Fruit fly (Drosophila melanogaster): ENCODE measurements around the gene CG31606.

DNA sequence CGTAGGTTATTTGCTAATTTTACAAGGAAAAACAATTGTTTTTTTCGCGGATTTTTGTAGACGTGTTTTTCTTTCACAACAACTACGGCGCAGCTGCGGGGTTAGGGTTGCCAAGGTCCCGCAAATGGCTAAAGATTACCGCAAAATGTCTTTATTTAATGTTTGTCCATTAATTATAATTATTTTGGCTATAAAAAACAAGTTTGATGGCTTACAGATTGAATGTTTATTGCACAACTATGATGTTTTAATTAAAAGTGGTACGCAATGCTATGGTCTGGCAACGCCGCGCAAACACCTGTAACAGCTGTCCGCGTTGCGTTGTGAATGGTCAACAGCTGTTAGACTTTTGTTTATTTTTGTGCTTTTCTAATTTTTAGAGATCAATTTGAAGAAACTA, 9.3 kb downstream of the CG31606 start:
- TF ChIP-seq pad (GFP tag; optimal IDR thresholded peaks at IDR 0.05) = peak; percentile 47
- TF ChIP-seq cic (GFP tag; optimal IDR thresholded peaks at IDR 0.05) = no peak
- peak; percentile 97 for TF ChIP-seq CG14711 (tag; optimal IDR thresholded peaks at IDR 0.05)
- TF ChIP-seq ovo (GFP tag; optimal IDR thresholded peaks at IDR 0.05) = peak; percentile 16
- peak; percentile 70 for TF ChIP-seq CG7045 (GFP tag; optimal IDR thresholded peaks at IDR 0.05)
- TF ChIP-seq Hr96 (GFP tag; optimal IDR thresholded peaks at IDR 0.05) = no peak
- TF ChIP-seq Crg-1 (GFP tag; optimal IDR thresholded peaks at IDR 0.05) = peak; percentile 61
- TF ChIP-seq kay (GFP tag; ENCODE audit: borderline replicate concordance) = peak; percentile 95
- no peak for TF ChIP-seq CG5204 (GFP tag; optimal IDR thresholded peaks at IDR 0.05)
- peak; percentile 20 for TF ChIP-seq Clk (GFP tag; optimal IDR thresholded peaks at IDR 0.05)
- TF ChIP-seq toe (GFP tag; optimal IDR thresholded peaks at IDR 0.05) = peak; percentile 81
- peak; percentile 66 for TF ChIP-seq CG1620 (GFP tag; optimal IDR thresholded peaks at IDR 0.05)
